Fruit fly (Drosophila melanogaster): ENCODE measurements around the gene TwdlY.

Gene TwdlY

DNA sequence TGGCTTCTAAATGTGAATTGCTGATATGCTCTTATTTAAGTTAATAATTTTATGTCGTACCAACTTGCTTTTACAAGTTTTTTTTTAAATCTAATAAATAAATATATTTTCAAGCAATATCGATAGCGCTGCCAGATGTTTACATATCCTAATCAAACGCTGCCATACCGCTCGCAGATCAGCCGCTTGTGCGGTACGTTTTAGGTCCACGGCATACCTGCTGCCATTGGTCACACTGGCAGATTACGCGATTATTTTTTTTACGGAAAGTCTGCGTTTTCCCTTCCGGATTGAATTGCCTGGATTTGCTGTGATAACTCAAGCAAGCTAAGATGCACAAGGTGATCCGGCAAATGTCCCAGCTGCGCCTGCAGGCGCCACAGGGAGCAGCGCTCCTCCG, 49.0 kb downstream of the TwdlY start, which contains the start of gene mRpL22:
mRpL22 (plus strand) TSS at position 191 of the 400 bp plus-strand sequence.
- TF ChIP-seq CG8159 (tag; optimal IDR thresholded peaks at IDR 0.05) = no peak
- no peak for TF ChIP-seq CG8301 (tag; optimal IDR thresholded peaks at IDR 0.05)
- no peak for TF ChIP-seq CG13204 (GFP tag; optimal IDR thresholded peaks at IDR 0.05)
- TF ChIP-seq Pif1B (GFP tag; optimal IDR thresholded peaks at IDR 0.05) = no peak
- TF ChIP-seq D1 (tag; optimal IDR thresholded peaks at IDR 0.05) = no peak
- no peak for TF ChIP-seq EcR (GFP tag; optimal IDR thresholded peaks at IDR 0.05)
- TF ChIP-seq Pif1A (GFP tag; optimal IDR thresholded peaks at IDR 0.05) = no peak
- TF ChIP-seq fd96Ca (GFP tag; IDR thresholded peaks at IDR 0.05) = no peak
- no peak for TF ChIP-seq gl (tag; optimal IDR thresholded peaks at IDR 0.05)

All from whole organism, pupa.